Worm (Caenorhabditis elegans): ENCODE results near the gene ZK829.1.

ZK829.1 gene

DNA sequence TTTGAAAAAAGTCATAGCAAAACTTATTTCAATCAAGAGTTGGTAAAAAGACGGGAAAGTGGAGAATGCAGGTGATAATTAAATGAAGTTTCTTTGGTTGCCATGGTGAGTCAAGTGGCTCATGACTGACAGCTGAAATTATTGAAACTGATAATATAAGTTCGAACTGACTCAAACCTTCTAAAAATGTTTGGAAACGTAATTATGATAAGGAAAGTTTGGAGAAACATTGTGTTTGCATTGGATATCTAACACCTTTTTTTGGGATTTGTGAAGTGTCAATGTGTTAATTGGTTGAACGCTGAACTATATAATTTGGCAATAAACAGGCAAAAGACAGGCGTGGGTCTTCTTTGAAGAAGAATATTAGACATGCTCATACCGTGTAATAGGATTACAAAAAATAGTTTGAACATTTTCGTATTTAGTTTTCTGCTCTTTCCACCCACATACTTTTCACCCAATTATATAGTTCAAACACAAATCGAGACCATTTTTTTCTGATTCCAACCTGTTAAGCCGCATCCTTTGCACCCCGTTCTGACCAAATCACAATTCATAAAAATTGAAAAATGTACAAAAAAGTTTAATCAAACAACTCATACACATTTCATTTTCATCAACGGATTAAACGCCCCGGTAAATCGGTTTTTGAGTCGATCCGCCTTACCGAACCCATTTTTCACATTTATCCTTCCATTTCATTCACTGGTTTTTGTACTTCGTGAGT, 16.7 kb downstream of the ZK829.1 start, which contains the start of the genes srlf-33 and srlf-32:
TSS of gene srlf-33 (minus strand) at position 101 of the 730 bp plus-strand sequence.
TSS of gene srlf-32 (plus strand) at position 680 of the 730 bp plus-strand sequence.
- TF ChIP-seq madf-8 (GFP tag; conservative IDR thresholded peaks at IDR 0.05) (no peak), rcor-1 (GFP tag; IDR thresholded peaks at IDR 0.05) (no peak), tlf-1 (GFP tag; optimal IDR thresholded peaks at IDR 0.05) (no peak), dpl-1 (GFP tag; optimal IDR thresholded peaks at IDR 0.05) (no peak), dpff-1 (tag; optimal IDR thresholded peaks at IDR 0.05) (no peak), B0035.1 (tag; optimal IDR thresholded peaks at IDR 0.05) (no peak), cebp-2 (GFP tag; IDR thresholded peaks at IDR 0.05) (no peak), F22D6.2 (tag; optimal IDR thresholded peaks at IDR 0.05) (no peak), mel-28 (tag; optimal IDR thresholded peaks at IDR 0.05; ENCODE audit: borderline replicate concordance) (no peak), Y53G8AR.9 (GFP tag; conservative IDR thresholded peaks at IDR 0.05) (no peak), lin-35 (GFP tag; optimal IDR thresholded peaks at IDR 0.05) (no peak), sptf-2 (GFP tag; optimal IDR thresholded peaks at IDR 0.05) (no peak), F39B2.1 (GFP tag; IDR thresholded peaks at IDR 0.05) (no peak), ccch-3 (GFP tag; optimal IDR thresholded peaks at IDR 0.05) (no peak)

ce11 chrIV:11924092-11924491, 18.1 kb downstream of the ZK829.1 start:
- TF ChIP-seq lin-26 (GFP tag; IDR thresholded peaks at IDR 0.05), result no peak
- TF ChIP-seq nhr-80 (tag; optimal IDR thresholded peaks at IDR 0.05), result no peak
- no peak for TF ChIP-seq F49E8.2 (tag; optimal IDR thresholded peaks at IDR 0.05; ENCODE audit: insufficient read depth)
- TF ChIP-seq Y67H2A.10 (GFP tag; conservative IDR thresholded peaks at IDR 0.05), result no peak

DNA sequence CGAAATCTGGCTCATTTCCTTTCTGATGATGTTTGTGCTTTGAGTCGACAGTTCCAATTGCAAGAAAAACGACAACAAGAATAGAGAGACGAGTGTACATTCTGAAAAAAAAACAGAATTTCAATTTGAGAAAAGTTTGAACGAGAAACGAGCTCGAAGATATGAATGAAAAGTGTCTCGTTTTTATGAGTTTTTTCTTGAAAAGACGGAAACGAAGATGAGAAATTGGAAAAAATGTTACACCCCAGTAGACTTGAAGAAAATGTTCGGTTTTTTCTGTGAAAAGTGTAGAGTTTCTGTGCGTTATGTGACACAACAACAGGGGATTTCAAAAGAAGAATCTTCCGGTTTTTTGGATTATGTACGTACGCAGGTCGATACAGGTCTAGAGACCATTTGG, 19.1 kb downstream of the ZK829.1 start, which contains the start of gene srlf-31:
TSS of gene srlf-31 (minus strand) at position 101 of the 400 bp plus-strand sequence.
- TF ChIP-seq Y79H2A.3 (GFP tag; conservative IDR thresholded peaks at IDR 0.05), result no peak
- no peak for TF ChIP-seq lin-26 (GFP tag; IDR thresholded peaks at IDR 0.05)
- TF ChIP-seq let-526 (GFP tag; IDR thresholded peaks at IDR 0.05), result no peak
- no peak for TF ChIP-seq lin-35 (GFP tag; optimal IDR thresholded peaks at IDR 0.05)
- no peak for TF ChIP-seq F55B11.4 (tag; optimal IDR thresholded peaks at IDR 0.05; ENCODE audit: borderline replicate concordance, insufficient read depth)
- no peak for TF ChIP-seq lag-1 (GFP tag; IDR thresholded peaks at IDR 0.05)
- TF ChIP-seq mes-4 (tag; optimal IDR thresholded peaks at IDR 0.05), result no peak
- TF ChIP-seq F57A8.1 (GFP tag; optimal IDR thresholded peaks at IDR 0.05), result no peak
- no peak for TF ChIP-seq attf-5 (GFP tag; optimal IDR thresholded peaks at IDR 0.05)
- no peak for TF ChIP-seq madf-3 (GFP tag; IDR thresholded peaks at IDR 0.05)
- TF ChIP-seq lin-40 (tag; optimal IDR thresholded peaks at IDR 0.05), result no peak

ce11 chrIV:11922011-11922410, 20.2 kb downstream of the ZK829.1 start, which contains the start of gene ZK822.1:
Gene ZK822.1, minus strand, starts transcription at chrIV:11922131.
- TF ChIP-seq cebp-1 (GFP tag; IDR thresholded peaks at IDR 0.05), result no peak
- peak; percentile 10 for TF ChIP-seq cebp-1 (tag; optimal IDR thresholded peaks at IDR 0.05)
- TF ChIP-seq nhr-90 (tag; optimal IDR thresholded peaks at IDR 0.05), result no peak

ce11 chrIV:11919067-11919466, 23.1 kb downstream of the ZK829.1 start:
- TF ChIP-seq nhr-90 (tag; optimal IDR thresholded peaks at IDR 0.05) (no peak), F39B2.1 (GFP tag; IDR thresholded peaks at IDR 0.05) (no peak), mes-4 (tag; optimal IDR thresholded peaks at IDR 0.05) (no peak), hrde-1 (tag; optimal IDR thresholded peaks at IDR 0.05; ENCODE audit: borderline replicate concordance) (no peak), snpc-1.3 (tag; optimal IDR thresholded peaks at IDR 0.05; ENCODE audit: insufficient read depth) (no peak), let-607 (tag; optimal IDR thresholded peaks at IDR 0.05) (no peak), ceh-27 (GFP tag; optimal IDR thresholded peaks at IDR 0.05) (no peak), ceh-58 (GFP tag; IDR thresholded peaks at IDR 0.05) (no peak), egrh-3 (GFP tag; IDR thresholded peaks at IDR 0.05) (no peak), ztf-25 (GFP tag; IDR thresholded peaks at IDR 0.05) (no peak)
